Fruit fly (Drosophila melanogaster) whole organism, embryonic: ENCODE data around the gene nAChRalpha6.

ENCODE experiments used
- Ada2b ChIP-seq: fragments of 200-800 bp; sonication (Bioruptor generic); IDR thresholded peaks from 2 replicates; pipeline ENCODE4 v1.3.6; 2022; ENCODE audit warnings: missing biosample characterization, missing genetic modification characterization
- Blimp-1 ChIP-seq: fragments of 200-800 bp; sonication (Bioruptor generic); optimal IDR thresholded peaks from 3 replicates; lab custom pipeline; 2018; ENCODE audit warnings: missing biosample characterization, missing genetic modification characterization, mild to moderate bottlenecking, moderate library complexity, missing genetic modification reagents
- CG10209 ChIP-seq: fragments of 200-800 bp; sonication (Bioruptor generic); optimal IDR thresholded peaks from 3 replicates; lab custom pipeline; 2017; ENCODE audit warnings: missing biosample characterization, mild to moderate bottlenecking, missing genetic modification characterization, missing genetic modification reagents
- CG10274 ChIP-seq: fragments of 200-800 bp; sonication (Bioruptor generic); optimal IDR thresholded peaks from 3 replicates; lab custom pipeline; 2017; ENCODE audit warnings: missing biosample characterization, mild to moderate bottlenecking, missing genetic modification characterization
- CG10431 ChIP-seq: fragments of 200-800 bp; sonication (Bioruptor generic); optimal IDR thresholded peaks from 3 replicates; lab custom pipeline; 2018; ENCODE audit warnings: missing biosample characterization, mild to moderate bottlenecking, missing genetic modification characterization
- CG11085 ChIP-seq: fragments of 200-800 bp; sonication (Bioruptor generic); IDR thresholded peaks from 2 replicates; pipeline ENCODE4 v1.3.6; 2022; ENCODE audit warnings: missing biosample characterization, missing genetic modification characterization
- CG11247 ChIP-seq: fragments of 200-800 bp; sonication (Bioruptor generic); IDR thresholded peaks from 2 replicates; pipeline ENCODE4 v1.3.6; 2022; ENCODE audit warnings: missing biosample characterization, missing genetic modification characterization
- CG12236 ChIP-seq: fragments of 200-800 bp; sonication (Bioruptor generic); optimal IDR thresholded peaks from 2 replicates; lab custom pipeline; 2016; ENCODE audit warnings: missing biosample characterization, missing genetic modification characterization
- CG12744 ChIP-seq: fragments of 200-800 bp; sonication (Bioruptor generic); optimal IDR thresholded peaks from 2 replicates; lab custom pipeline; 2016; ENCODE audit warnings: missing biosample characterization, missing genetic modification characterization
- CG15073 ChIP-seq: fragments of 200-800 bp; sonication (Bioruptor generic); optimal IDR thresholded peaks from 2 replicates; lab custom pipeline; 2016; ENCODE audit warnings: missing biosample characterization, missing genetic modification characterization
- CG15601 ChIP-seq: fragments of 200-800 bp; sonication (Bioruptor generic); optimal IDR thresholded peaks from 3 replicates; lab custom pipeline; 2019; ENCODE audit warnings: missing biosample characterization, mild to moderate bottlenecking, missing genetic modification characterization, moderate library complexity
- CG15696 ChIP-seq: fragments of 200-800 bp; sonication (Bioruptor generic); optimal IDR thresholded peaks from 2 replicates; lab custom pipeline; 2019; ENCODE audit warnings: missing biosample characterization, mild to moderate bottlenecking, missing genetic modification characterization, moderate library complexity
- CG16813 ChIP-seq: fragments of 200-800 bp; sonication (Bioruptor generic); IDR thresholded peaks from 3 replicates; pipeline ENCODE4 v1.3.6; 2022; ENCODE audit warnings: missing biosample characterization, missing genetic modification characterization; ENCODE audit not compliant: partially characterized antibody
- CG30403 ChIP-seq: fragments of 200-800 bp; sonication (Bioruptor generic); optimal IDR thresholded peaks from 3 replicates; lab custom pipeline; 2016; ENCODE audit warnings: missing biosample characterization, missing genetic modification characterization
- CG42726 ChIP-seq: fragments of 200-800 bp; sonication (Bioruptor generic); IDR thresholded peaks from 2 replicates; pipeline ENCODE4 v1.3.6; 2022; ENCODE audit warnings: missing biosample characterization, missing genetic modification characterization; ENCODE audit not compliant: partially characterized antibody
- CG43689 ChIP-seq: fragments of 200-800 bp; sonication (Bioruptor generic); IDR thresholded peaks from 2 replicates; pipeline ENCODE4 v1.3.6; 2022; ENCODE audit warnings: missing biosample characterization, missing genetic modification characterization
- CG5245 ChIP-seq: fragments of 200-800 bp; sonication (Bioruptor generic); optimal IDR thresholded peaks from 3 replicates; lab custom pipeline; 2016; ENCODE audit warnings: missing biosample characterization, missing genetic modification characterization
- CG7357 ChIP-seq: fragments of 200-800 bp; sonication (Bioruptor generic); IDR thresholded peaks from 3 replicates; pipeline ENCODE4 v1.3.6; 2022; ENCODE audit warnings: missing biosample characterization, missing genetic modification characterization
- CG7556 ChIP-seq: fragments of 200-800 bp; sonication (Bioruptor generic); optimal IDR thresholded peaks from 2 replicates; lab custom pipeline; 2017; ENCODE audit warnings: missing biosample characterization, mild to moderate bottlenecking, missing genetic modification characterization
- CG8089 ChIP-seq: fragments of 200-800 bp; sonication (Bioruptor generic); optimal IDR thresholded peaks from 3 replicates; lab custom pipeline; 2016; ENCODE audit warnings: missing biosample characterization, missing genetic modification characterization
- CG8290 ChIP-seq, 3 experiments: fragments of 200-800 bp; sonication (Bioruptor generic); optimal IDR thresholded peaks; 2 replicates each; lab custom pipeline; 2016 to 2019; ENCODE audit warnings: missing biosample characterization in 3 of 3, missing genetic modification characterization in 3 of 3, mild to moderate bottlenecking in 2 of 3, moderate library complexity in 1 of 3
- CHES-1-like ChIP-seq: fragments of 200-800 bp; sonication (Bioruptor generic); optimal IDR thresholded peaks from 2 replicates; lab custom pipeline; 2016; ENCODE audit warnings: missing biosample characterization, missing genetic modification characterization
- D ChIP-seq, 2 experiments: fragments of 200-800 bp in 1 of 2; fragments of >200 bp in 1 of 2; sonication (Bioruptor generic) in 1 of 2; optimal IDR thresholded peaks; 2 replicates in 1 of 2; 3 replicates in 1 of 2; lab custom pipeline; 2017; ENCODE audit warnings: mild to moderate bottlenecking in 1 of 2, missing biosample characterization in 1 of 2, missing genetic modification characterization in 1 of 2, missing genetic modification reagents in 1 of 2
- Deaf1 ChIP-seq: fragments of 200-800 bp; optimal IDR thresholded peaks from 3 replicates; lab custom pipeline; 2019; ENCODE audit warnings: missing biosample characterization, mild to moderate bottlenecking, missing genetic modification characterization, moderate library complexity
- E2f1 ChIP-seq: fragments of 200-800 bp; sonication (Bioruptor generic); IDR thresholded peaks from 2 replicates; pipeline ENCODE4 v1.3.6; 2022; ENCODE audit warnings: missing biosample characterization, missing genetic modification characterization
- GATAe ChIP-seq: fragments of 200-800 bp; sonication (Bioruptor generic); conservative IDR thresholded peaks from 2 replicates; pipeline ENCODE4 v1.3.6; 2022; ENCODE audit warnings: missing biosample characterization, missing genetic modification characterization
- Hmx ChIP-seq: fragments of 200-800 bp; sonication (Bioruptor generic); optimal IDR thresholded peaks from 2 replicates; lab custom pipeline; 2016; ENCODE audit warnings: missing biosample characterization, missing genetic modification characterization
- MBD-R2 ChIP-seq: fragments of 200-800 bp; sonication (Bioruptor generic); IDR thresholded peaks from 2 replicates; pipeline ENCODE4 v1.3.6; 2022; ENCODE audit warnings: missing biosample characterization, missing genetic modification characterization
- NC2β ChIP-seq: fragments of 200-800 bp; sonication (Bioruptor generic); optimal IDR thresholded peaks from 2 replicates; lab custom pipeline; 2016; ENCODE audit warnings: missing biosample characterization, missing genetic modification characterization
- PHDP ChIP-seq: fragments of 200-800 bp; sonication (Bioruptor generic); optimal IDR thresholded peaks from 3 replicates; lab custom pipeline; 2018; ENCODE audit warnings: missing biosample characterization, mild to moderate bottlenecking, missing genetic modification characterization, moderate library complexity
- Pdp1 ChIP-seq, 2 experiments: fragments of 200-800 bp; sonication (Bioruptor generic); optimal IDR thresholded peaks; 3 replicates each; lab custom pipeline; 2016; ENCODE audit warnings: missing biosample characterization in 2 of 2, missing genetic modification characterization in 2 of 2, mild to moderate bottlenecking in 1 of 2, moderate library complexity in 1 of 2
- Taf1 ChIP-seq: fragments of 200-800 bp; sonication (Bioruptor generic); IDR thresholded peaks from 2 replicates; pipeline ENCODE4 v1.3.6; 2022; ENCODE audit warnings: missing biosample characterization, missing genetic modification characterization
- YL-1 ChIP-seq: fragments of 200-800 bp; sonication (Bioruptor generic); optimal IDR thresholded peaks from 3 replicates; lab custom pipeline; 2017; ENCODE audit warnings: missing biosample characterization, mild to moderate bottlenecking, missing genetic modification characterization
- amos ChIP-seq: fragments of 200-800 bp; sonication (Bioruptor generic); IDR thresholded peaks from 2 replicates; pipeline ENCODE4 v1.3.6; 2022; ENCODE audit warnings: missing biosample characterization, missing genetic modification characterization; ENCODE audit not compliant: partially characterized antibody
- ase ChIP-seq: fragments of 200-800 bp; sonication (Bioruptor generic); IDR thresholded peaks from 3 replicates; pipeline ENCODE4 v1.3.6; 2022; ENCODE audit warnings: missing biosample characterization, missing genetic modification characterization
- bcd ChIP-seq: fragments of 200-800 bp; sonication (Bioruptor generic); optimal IDR thresholded peaks from 2 replicates; lab custom pipeline; 2017; ENCODE audit warnings: missing biosample characterization, mild to moderate bottlenecking, missing genetic modification characterization
- chinmo ChIP-seq: fragments of 200-800 bp; sonication (Bioruptor generic); IDR thresholded peaks from 4 replicates; pipeline ENCODE4 v1.3.6; 2022; ENCODE audit warnings: missing biosample characterization, missing genetic modification characterization; ENCODE audit not compliant: partially characterized antibody
- ci ChIP-seq: fragments of 200-800 bp; sonication (Bioruptor generic); IDR thresholded peaks from 3 replicates; pipeline ENCODE4 v1.3.6; 2022; ENCODE audit warnings: missing biosample characterization, missing genetic modification characterization
- esg ChIP-seq: fragments of 200-800 bp; sonication (Bioruptor generic); conservative IDR thresholded peaks from 2 replicates; pipeline ENCODE4 v1.3.6; 2022; ENCODE audit warnings: missing biosample characterization, missing genetic modification characterization
- exex ChIP-seq: fragments of 200-800 bp; sonication (Bioruptor generic); optimal IDR thresholded peaks from 4 replicates; lab custom pipeline; 2018; ENCODE audit warnings: missing biosample characterization, mild to moderate bottlenecking, missing genetic modification characterization, moderate library complexity
- fd96Cb ChIP-seq: fragments of 200-800 bp; sonication (Bioruptor generic); optimal IDR thresholded peaks from 2 replicates; lab custom pipeline; 2018; ENCODE audit warnings: missing biosample characterization, mild to moderate bottlenecking, missing genetic modification characterization, moderate library complexity
- gt ChIP-seq: fragments of 200-800 bp; sonication (Bioruptor generic); IDR thresholded peaks from 2 replicates; pipeline ENCODE4 v1.3.6; 2022; ENCODE audit warnings: missing biosample characterization, missing genetic modification characterization
- h ChIP-seq: fragments of >200 bp; optimal IDR thresholded peaks from 2 replicates; lab custom pipeline; 2017
- inv ChIP-seq: fragments of 200-800 bp; sonication (Bioruptor generic); IDR thresholded peaks from 2 replicates; pipeline ENCODE4 v1.3.6; 2022; ENCODE audit warnings: missing biosample characterization, missing genetic modification characterization; ENCODE audit not compliant: partially characterized antibody
- jing ChIP-seq: fragments of 200-800 bp; sonication (Bioruptor generic); optimal IDR thresholded peaks from 2 replicates; lab custom pipeline; 2018; ENCODE audit warnings: missing biosample characterization, mild to moderate bottlenecking, missing genetic modification characterization
- odd ChIP-seq: fragments of 200-800 bp; sonication (Bioruptor generic); optimal IDR thresholded peaks from 2 replicates; lab custom pipeline; 2017; ENCODE audit warnings: missing biosample characterization, mild to moderate bottlenecking, missing genetic modification characterization
- p53 ChIP-seq: fragments of 200-800 bp; sonication (Bioruptor generic); optimal IDR thresholded peaks from 2 replicates; lab custom pipeline; 2016; ENCODE audit warnings: missing biosample characterization, missing genetic modification characterization
- pnt ChIP-seq: fragments of 200-800 bp; sonication (Bioruptor generic); optimal IDR thresholded peaks from 3 replicates; lab custom pipeline; 2016; ENCODE audit warnings: missing biosample characterization, missing genetic modification characterization
- pum ChIP-seq: fragments of 200-800 bp; sonication (Bioruptor generic); optimal IDR thresholded peaks from 2 replicates; lab custom pipeline; 2016; ENCODE audit warnings: missing biosample characterization, missing genetic modification characterization
- run ChIP-seq: fragments of 200-800 bp; sonication (Bioruptor generic); optimal IDR thresholded peaks from 3 replicates; lab custom pipeline; 2018; ENCODE audit warnings: missing biosample characterization, mild to moderate bottlenecking, missing genetic modification characterization
- toy ChIP-seq: fragments of 200-800 bp; sonication (Bioruptor generic); IDR thresholded peaks from 2 replicates; pipeline ENCODE4 v1.3.6; 2022; ENCODE audit warnings: missing biosample characterization, missing genetic modification characterization

The nAChRalpha6 gene

dm6 chr2L:9921401-9921800, 35.4 kb upstream of the nAChRalpha6 start, which contains the start of gene CG4592:
TSS of gene CG4592 (plus strand) at chr2L:9921633.
- TF ChIP-seq Deaf1 (tag; lab: Kevin White, UChicago), result peak; percentile 27
- TF ChIP-seq PHDP, result no peak
- TF ChIP-seq fd96Cb (tag; lab: Kevin White, UChicago), result peak; percentile 41
- TF ChIP-seq CG10209 (GFP tag; lab: Kevin White, UChicago), result peak; percentile 58
- TF ChIP-seq CG10274 (GFP tag; lab: Kevin White, UChicago), result no peak
- TF ChIP-seq Blimp-1, result peak; percentile 51
- TF ChIP-seq toy, result no peak
- no peak for TF ChIP-seq E2f1 (GFP tag; lab: Robert Waterston, UW)
- TF ChIP-seq CG12744 (GFP tag; lab: Kevin White, UChicago), result peak; percentile 22
- TF ChIP-seq odd, result no peak
- TF ChIP-seq p53 (GFP tag; lab: Kevin White, UChicago), result no peak
- TF ChIP-seq exex (tag; lab: Kevin White, UChicago), result peak; percentile 52
- peak; percentile 71 for TF ChIP-seq CG30403 (GFP tag; lab: Kevin White, UChicago)
- no peak for TF ChIP-seq pnt
- TF ChIP-seq CG43689 (GFP tag; lab: Robert Waterston, UW), result no peak
- TF ChIP-seq CG15073 (GFP tag; lab: Kevin White, UChicago), result no peak
- peak; percentile 66 for TF ChIP-seq Ada2b
- TF ChIP-seq D (optimal IDR thresholded peaks at IDR 0.05; lab: Kevin White, UChicago), result no peak
- no peak for TF ChIP-seq D (GFP tag; optimal IDR thresholded peaks at IDR 0.05; lab: Kevin White, UChicago)
- TF ChIP-seq CG10431 (GFP tag; lab: Kevin White, UChicago), result no peak
- peak; percentile 19 for TF ChIP-seq YL-1 (GFP tag; lab: Kevin White, UChicago)
- TF ChIP-seq MBD-R2, result peak; percentile 92
- no peak for TF ChIP-seq CG7357 (GFP tag; lab: Robert Waterston, UW)
- no peak for TF ChIP-seq CG42726 (GFP tag; lab: Robert Waterston, UW)
- no peak for TF ChIP-seq GATAe
- TF ChIP-seq CG5245 (GFP tag; lab: Kevin White, UChicago), result peak; percentile 48
- no peak for TF ChIP-seq pum
- TF ChIP-seq CG15601 (tag; lab: Kevin White, UChicago), result no peak
- TF ChIP-seq run, result no peak
- TF ChIP-seq esg (GFP tag; lab: Robert Waterston, UW), result no peak
- no peak for TF ChIP-seq Taf1
- no peak for TF ChIP-seq CG7556 (GFP tag; lab: Kevin White, UChicago)
- peak; percentile 25 for TF ChIP-seq Hmx (GFP tag; lab: Kevin White, UChicago)
- TF ChIP-seq CG16813 (GFP tag; lab: Robert Waterston, UW), result no peak
- TF ChIP-seq CG15696 (tag; lab: Kevin White, UChicago), result peak; percentile 39
- no peak for TF ChIP-seq CG11247
- TF ChIP-seq Pdp1 (GFP tag; optimal IDR thresholded peaks at IDR 0.05; lab: Kevin White, UChicago), result peak; percentile 60 to 71
- no peak for TF ChIP-seq gt
- TF ChIP-seq jing (GFP tag; lab: Kevin White, UChicago), result no peak
- no peak for TF ChIP-seq CG11085 (GFP tag; lab: Robert Waterston, UW)
- TF ChIP-seq CG8089 (GFP tag; lab: Kevin White, UChicago), result no peak
- peak; percentile 59 for TF ChIP-seq bcd (GFP tag; lab: Kevin White, UChicago)
- peak; percentile 90 for TF ChIP-seq ci
- no peak for TF ChIP-seq amos (GFP tag; lab: Robert Waterston, UW)
- no peak for TF ChIP-seq ase
- no peak for TF ChIP-seq CG8290 (GFP tag; optimal IDR thresholded peaks at IDR 0.05; lab: Kevin White, UChicago)
- TF ChIP-seq CG8290 (tag; optimal IDR thresholded peaks at IDR 0.05; lab: Kevin White, UChicago), result no peak
- TF ChIP-seq inv (GFP tag; lab: Robert Waterston, UW), result no peak
- no peak for TF ChIP-seq CG12236 (GFP tag; lab: Kevin White, UChicago)
- TF ChIP-seq NC2β (GFP tag; lab: Kevin White, UChicago), result peak; percentile 25
- no peak for TF ChIP-seq h (lab: Kevin White, UChicago)
- no peak for TF ChIP-seq CHES-1-like (GFP tag; lab: Kevin White, UChicago)
- TF ChIP-seq chinmo (GFP tag; lab: Robert Waterston, UW), result no peak
